Fruit fly (Drosophila melanogaster): Measurements from ENCODE around the gene Sox21a.

dm6 chr3L:14053806-14054205, 54.1 kb downstream of the Sox21a start:
- TF ChIP-seq ss (GFP tag; optimal IDR thresholded peaks at IDR 0.05): no peak
- TF ChIP-seq achi (GFP tag; optimal IDR thresholded peaks at IDR 0.05): no peak
- no peak for TF ChIP-seq Lpt (GFP tag; optimal IDR thresholded peaks at IDR 0.05)
